Fruit fly (Drosophila melanogaster) whole organism, embryonic: ENCODE data around the gene Ubi-p5E.
A peak's percentile ranks its signal among the peaks of the same experiment; 100 is the strongest.

Experiments used
- CG10267 ChIP-seq: fragments of 200-800 bp; sonication (Bioruptor generic); optimal IDR thresholded peaks from 2 replicates; lab custom pipeline; 2018; ENCODE audit warnings: missing biosample characterization, mild to moderate bottlenecking, missing genetic modification characterization, moderate library complexity
- CG10366 ChIP-seq: fragments of 200-800 bp; sonication (Bioruptor generic); IDR thresholded peaks from 2 replicates; pipeline ENCODE4 v1.3.6; 2022; ENCODE audit warnings: missing biosample characterization, missing genetic modification characterization
- CG11093 ChIP-seq: fragments of 200-800 bp; sonication (Bioruptor generic); IDR thresholded peaks from 3 replicates; pipeline ENCODE4 v1.3.6; 2022; ENCODE audit warnings: missing biosample characterization, missing genetic modification characterization
- CG15479 ChIP-seq: fragments of 200-800 bp; sonication (Bioruptor generic); optimal IDR thresholded peaks from 3 replicates; lab custom pipeline; 2019; ENCODE audit warnings: missing biosample characterization, mild to moderate bottlenecking, missing genetic modification characterization, moderate library complexity
- CG17186 ChIP-seq: fragments of 200-800 bp; sonication (Bioruptor generic); optimal IDR thresholded peaks from 3 replicates; lab custom pipeline; 2017; ENCODE audit warnings: missing biosample characterization, missing genetic modification reagents, missing genetic modification characterization
- CG17385 ChIP-seq: fragments of 200-800 bp; sonication (Bioruptor generic); optimal IDR thresholded peaks from 3 replicates; lab custom pipeline; 2018; ENCODE audit warnings: missing biosample characterization, mild to moderate bottlenecking, missing genetic modification characterization
- CG18476 ChIP-seq: fragments of 200-800 bp; sonication (Bioruptor generic); optimal IDR thresholded peaks from 2 replicates; lab custom pipeline; 2016; ENCODE audit warnings: missing biosample characterization, mild to moderate bottlenecking, missing genetic modification characterization
- CG32767 ChIP-seq: fragments of 200-800 bp; sonication (Bioruptor generic); IDR thresholded peaks from 2 replicates; pipeline ENCODE4 v1.3.6; 2022; ENCODE audit warnings: missing biosample characterization, missing genetic modification characterization
- CG3726 ChIP-seq: fragments of 200-800 bp; sonication (Bioruptor generic); IDR thresholded peaks from 3 replicates; pipeline ENCODE4, ENCODE4 v1.3.6; 2022; ENCODE audit warnings: missing biosample characterization, missing genetic modification characterization
- CG4360 ChIP-seq: fragments of 200-800 bp; sonication (Bioruptor generic); IDR thresholded peaks from 2 replicates; pipeline ENCODE4 v1.3.6; 2022; ENCODE audit warnings: missing biosample characterization, missing genetic modification characterization
- CG7745 ChIP-seq: fragments of 200-800 bp; sonication (Bioruptor generic); optimal IDR thresholded peaks from 2 replicates; lab custom pipeline; 2018; ENCODE audit warnings: missing biosample characterization, mild to moderate bottlenecking, missing genetic modification characterization, moderate library complexity
- CG7963 ChIP-seq: fragments of 200-800 bp; sonication (Bioruptor generic); IDR thresholded peaks from 3 replicates; pipeline ENCODE4 v1.3.6; 2022; ENCODE audit warnings: missing biosample characterization, missing genetic modification characterization; ENCODE audit not compliant: partially characterized antibody
- CHES-1-like ChIP-seq: fragments of 200-800 bp; sonication (Bioruptor generic); optimal IDR thresholded peaks from 2 replicates; lab custom pipeline; 2016; ENCODE audit warnings: missing biosample characterization, missing genetic modification characterization
- Camta ChIP-seq: fragments of 200-800 bp; sonication (Bioruptor generic); optimal IDR thresholded peaks from 2 replicates; lab custom pipeline; 2016; ENCODE audit warnings: missing biosample characterization, missing genetic modification characterization
- H2.0 ChIP-seq: fragments of 200-800 bp; sonication (Bioruptor generic); IDR thresholded peaks from 2 replicates; pipeline ENCODE4 v1.3.6; 2022; ENCODE audit warnings: missing biosample characterization, missing genetic modification characterization
- HLH4C ChIP-seq: fragments of 200-800 bp; sonication (Bioruptor generic); IDR thresholded peaks from 3 replicates; pipeline ENCODE4 v1.3.6; 2022; ENCODE audit warnings: missing biosample characterization, missing genetic modification characterization; ENCODE audit not compliant: partially characterized antibody
- MESR4 ChIP-seq: fragments of 200-800 bp; sonication (Bioruptor generic); optimal IDR thresholded peaks from 2 replicates; lab custom pipeline; 2018; ENCODE audit warnings: missing biosample characterization, mild to moderate bottlenecking, missing genetic modification characterization, moderate library complexity
- Oli ChIP-seq: fragments of 200-800 bp; sonication (Bioruptor generic); optimal IDR thresholded peaks from 2 replicates; lab custom pipeline; 2018; ENCODE audit warnings: missing biosample characterization, mild to moderate bottlenecking, missing genetic modification characterization, moderate library complexity
- Sox102F ChIP-seq: fragments of 200-800 bp; sonication (Bioruptor generic); optimal IDR thresholded peaks from 2 replicates; lab custom pipeline; 2018; ENCODE audit warnings: missing biosample characterization, mild to moderate bottlenecking, missing genetic modification characterization, moderate library complexity
- Trl ChIP-seq, 3 experiments: fragments of >200 bp in 2 of 3; fragments of 200-800 bp in 1 of 3; sonication (Bioruptor generic) in 1 of 3; optimal IDR thresholded peaks; 2 replicates in 1 of 3; 3 replicates in 2 of 3; lab custom pipeline; 2016 to 2017; ENCODE audit warnings: missing biosample characterization in 1 of 3, missing genetic modification characterization in 1 of 3
- YL-1 ChIP-seq: fragments of 200-800 bp; sonication (Bioruptor generic); optimal IDR thresholded peaks from 3 replicates; lab custom pipeline; 2017; ENCODE audit warnings: missing biosample characterization, mild to moderate bottlenecking, missing genetic modification characterization
- bigmax ChIP-seq: fragments of 200-800 bp; sonication (Bioruptor generic); optimal IDR thresholded peaks from 2 replicates; lab custom pipeline; 2018; ENCODE audit warnings: missing biosample characterization, mild to moderate bottlenecking, missing genetic modification characterization
- cg ChIP-seq: fragments of 200-800 bp; sonication (Bioruptor generic); optimal IDR thresholded peaks from 3 replicates; lab custom pipeline; 2019; ENCODE audit warnings: missing biosample characterization, mild to moderate bottlenecking, missing genetic modification characterization, moderate library complexity
- chinmo ChIP-seq: fragments of 200-800 bp; sonication (Bioruptor generic); IDR thresholded peaks from 4 replicates; pipeline ENCODE4 v1.3.6; 2022; ENCODE audit warnings: missing biosample characterization, missing genetic modification characterization; ENCODE audit not compliant: partially characterized antibody
- ci ChIP-seq: fragments of 200-800 bp; sonication (Bioruptor generic); IDR thresholded peaks from 3 replicates; pipeline ENCODE4 v1.3.6; 2022; ENCODE audit warnings: missing biosample characterization, missing genetic modification characterization
- corto ChIP-seq: fragments of 200-800 bp; sonication (Bioruptor generic); optimal IDR thresholded peaks from 2 replicates; lab custom pipeline; 2016; ENCODE audit warnings: missing biosample characterization, mild to moderate bottlenecking, missing genetic modification characterization, moderate library complexity
- crp ChIP-seq, 2 experiments: fragments of 200-800 bp; sonication (Bioruptor generic); optimal IDR thresholded peaks; 2 replicates in 1 of 2; 3 replicates in 1 of 2; lab custom pipeline; 2017; ENCODE audit warnings: missing biosample characterization in 2 of 2, missing genetic modification characterization in 2 of 2, mild to moderate bottlenecking in 1 of 2, moderate library complexity in 1 of 2
- gce ChIP-seq: fragments of 200-800 bp; sonication (Bioruptor generic); IDR thresholded peaks from 3 replicates; pipeline ENCODE4 v1.3.6; 2022; ENCODE audit warnings: missing biosample characterization, missing genetic modification characterization
- gro ChIP-seq: fragments of 200-800 bp; sonication (Bioruptor generic); optimal IDR thresholded peaks from 2 replicates; lab custom pipeline; 2016; ENCODE audit warnings: missing biosample characterization, missing genetic modification characterization
- hb ChIP-seq: fragments of 200-800 bp; sonication (Bioruptor generic); IDR thresholded peaks from 3 replicates; pipeline ENCODE4 v1.3.6; 2022; ENCODE audit warnings: missing biosample characterization, missing genetic modification characterization; ENCODE audit not compliant: partially characterized antibody
- ken ChIP-seq: fragments of 200-800 bp; sonication (Bioruptor generic); IDR thresholded peaks from 3 replicates; pipeline ENCODE4 v1.3.6; 2022; ENCODE audit warnings: missing biosample characterization, missing genetic modification characterization
- nau ChIP-seq: fragments of 200-800 bp; sonication (Bioruptor generic); optimal IDR thresholded peaks from 3 replicates; lab custom pipeline; 2017; ENCODE audit warnings: missing biosample characterization, mild to moderate bottlenecking, missing genetic modification characterization, missing genetic modification reagents
- nerfin-1 ChIP-seq: fragments of 200-800 bp; sonication (Bioruptor generic); optimal IDR thresholded peaks from 3 replicates; lab custom pipeline; 2019; ENCODE audit warnings: missing biosample characterization, mild to moderate bottlenecking, missing genetic modification characterization, moderate library complexity
- otp ChIP-seq: fragments of 200-800 bp; sonication (Bioruptor generic); IDR thresholded peaks from 3 replicates; pipeline ENCODE4, ENCODE4 v1.3.6; 2022; ENCODE audit warnings: missing biosample characterization, missing genetic modification characterization
- pita ChIP-seq: fragments of 200-800 bp; sonication (Bioruptor generic); optimal IDR thresholded peaks from 2 replicates; lab custom pipeline; 2017; ENCODE audit warnings: missing biosample characterization, mild to moderate bottlenecking, missing genetic modification characterization
- pzg ChIP-seq: fragments of 200-800 bp; sonication (Bioruptor generic); optimal IDR thresholded peaks from 3 replicates; lab custom pipeline; 2018; ENCODE audit warnings: missing biosample characterization, mild to moderate bottlenecking, missing genetic modification characterization, moderate library complexity
- sna ChIP-seq: fragments of 200-800 bp; sonication (Bioruptor generic); IDR thresholded peaks from 2 replicates; pipeline ENCODE4 v1.3.6; 2022; ENCODE audit warnings: missing biosample characterization, missing genetic modification characterization; ENCODE audit not compliant: partially characterized antibody
- trh ChIP-seq: fragments of 200-800 bp; sonication (Bioruptor generic); optimal IDR thresholded peaks from 2 replicates; lab custom pipeline; 2016; ENCODE audit warnings: missing biosample characterization, missing genetic modification characterization
- vnd ChIP-seq: fragments of 200-800 bp; sonication (Bioruptor generic); IDR thresholded peaks from 3 replicates; pipeline ENCODE4 v1.3.6; 2022; ENCODE audit warnings: missing biosample characterization, missing genetic modification characterization; ENCODE audit not compliant: partially characterized antibody
- zfh1 ChIP-seq: fragments of 200-800 bp; sonication (Bioruptor generic); IDR thresholded peaks from 3 replicates; pipeline ENCODE4 v1.3.6; 2022; ENCODE audit warnings: missing biosample characterization, missing genetic modification characterization

Ubi-p5E gene

DNA sequence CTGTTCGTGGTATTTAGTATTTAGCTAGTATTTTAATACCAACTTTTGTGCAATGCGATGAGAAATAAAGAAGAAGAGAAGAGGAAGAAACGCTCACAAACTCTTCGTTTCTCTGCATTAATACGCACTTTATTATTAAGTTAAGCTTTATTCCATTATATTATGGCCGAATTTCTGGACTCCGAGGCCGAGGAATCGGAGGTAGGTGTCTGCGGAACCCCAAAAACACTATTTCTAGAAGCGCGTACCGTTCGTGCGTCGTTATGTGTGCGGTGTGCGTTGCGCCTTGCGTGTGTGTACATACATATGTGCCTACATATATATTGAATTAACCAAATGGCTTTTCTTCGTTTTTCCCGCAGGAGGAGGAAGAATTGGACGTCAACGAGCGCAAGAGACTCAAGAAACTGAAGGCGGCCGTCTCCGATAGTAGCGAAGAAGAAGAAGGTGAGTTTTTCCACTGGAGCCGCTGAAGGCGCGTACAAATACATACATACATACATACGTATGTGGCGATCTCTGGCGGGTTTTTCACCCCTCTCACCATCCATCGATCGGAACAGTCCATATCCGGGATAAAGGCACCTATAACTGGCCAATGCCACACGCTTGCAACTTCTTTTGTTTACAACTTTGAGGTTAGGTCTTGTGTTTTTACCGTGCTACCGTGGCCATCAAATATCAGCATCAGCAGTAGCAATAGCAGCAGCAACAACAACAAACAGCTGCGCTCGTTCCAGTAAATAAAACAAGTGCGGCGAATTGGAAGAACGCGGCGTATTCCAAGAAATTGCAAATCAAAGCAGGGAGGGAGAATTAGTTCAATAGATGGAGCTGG, 11.5 kb downstream of the Ubi-p5E start, which contains the start of gene Spt6 (continued):
- TF ChIP-seq sna (GFP tag; lab: Robert Waterston, UW) (0 out of 2 replicates have a peak, but pooled peaks have one; percentile 21), CHES-1-like (GFP tag; lab: Kevin White, UChicago) (no peak), crp (GFP tag; optimal IDR thresholded peaks at IDR 0.05; lab: Kevin White, UChicago) (no peak), CG17186 (GFP tag; lab: Kevin White, UChicago) (no peak), trh (no peak), CG7745 (tag; lab: Kevin White, UChicago) (no peak), H2.0 (GFP tag; lab: Robert Waterston, UW) (no peak), CG11093 (0 out of 3 replicates have a peak, but pooled peaks have one; percentile 4), zfh1 (GFP tag; lab: Robert Waterston, UW) (no peak), CG7963 (no peak), cg (GFP tag; lab: Kevin White, UChicago) (peak; percentile 59), Camta (GFP tag; lab: Kevin White, UChicago) (no peak), CG4360 (GFP tag; lab: Robert Waterston, UW) (peak; percentile 78), chinmo (GFP tag; lab: Robert Waterston, UW) (0 out of 4 replicates have a peak, but pooled peaks have one; percentile 68), ken (no peak), otp (no peak), CG18476 (no peak), bigmax (peak; percentile 95), gce (GFP tag; lab: Robert Waterston, UW) (no peak), nau (GFP tag; lab: Kevin White, UChicago) (no peak), vnd (GFP tag; lab: Robert Waterston, UW) (no peak), pzg (GFP tag; lab: Kevin White, UChicago) (no peak), corto (GFP tag; lab: Kevin White, UChicago) (peak; percentile 12), nerfin-1 (tag; lab: Kevin White, UChicago) (peak; percentile 51), HLH4C (GFP tag; lab: Robert Waterston, UW) (no peak), CG32767 (peak; percentile 41), YL-1 (GFP tag; lab: Kevin White, UChicago) (peak; percentile 70), ci (GFP tag; lab: Robert Waterston, UW) (no peak), CG10366 (no peak), gro (no peak), CG17385 (GFP tag; lab: Kevin White, UChicago) (peak; percentile 96), MESR4 (GFP tag; lab: Kevin White, UChicago) (peak; percentile 91), CG3726 (GFP tag; lab: Robert Waterston, UW) (no peak), Trl (optimal IDR thresholded peaks at IDR 0.05; lab: Kevin White, UChicago) (no peak), Trl (GFP tag; optimal IDR thresholded peaks at IDR 0.05; lab: Kevin White, UChicago) (no peak), CG10267 (no peak), Oli (tag; lab: Kevin White, UChicago) (no peak), pita (no peak), hb (GFP tag; lab: Robert Waterston, UW) (no peak), CG15479 (GFP tag; lab: Kevin White, UChicago) (peak; percentile 67), Sox102F (no peak)
